Worm (Caenorhabditis elegans): ENCODE data around the gene Y37H2A.13.

- TF ChIP-seq ceh-40 (GFP tag; IDR thresholded peaks at IDR 0.05) (no peak), C17E4.6 (GFP tag; IDR thresholded peaks at IDR 0.05) (no peak), Y53F4B.3 (GFP tag; IDR thresholded peaks at IDR 0.05) (no peak), ama-1 (optimal IDR thresholded peaks at IDR 0.05) (no peak), ama-1 (GFP tag; optimal IDR thresholded peaks at IDR 0.05) (no peak), unc-130 (GFP tag; optimal IDR thresholded peaks at IDR 0.05) (no peak), rcor-1 (GFP tag; IDR thresholded peaks at IDR 0.05) (no peak), fkh-3 (tag; optimal IDR thresholded peaks at IDR 0.05) (no peak), hsf-1 (GFP tag; IDR thresholded peaks at IDR 0.05) (no peak)
These were observed 46.5 kb downstream of the Y37H2A.13 start, which contains the start of gene clec-246 for ce11 chrV:18189181-18189580.

Data from whole organism, young adult.